Worm (Caenorhabditis elegans) whole organism, L2 larva: ENCODE results near the gene lido-15.

Experiments
- ZK546.5 ChIP-seq: sonication (generic microtip); optimal IDR thresholded peaks from 2 replicates; lab custom pipeline; 2017; ENCODE audit warnings: missing biosample characterization, missing genetic modification characterization
- blmp-1 ChIP-seq: sonication (generic microtip); optimal IDR thresholded peaks from 2 replicates; lab custom pipeline; 2017; ENCODE audit warnings: missing genetic modification characterization, mild to moderate bottlenecking, missing compliant biosample characterization, antibody characterized with exemption, moderate library complexity; ENCODE audit not compliant: insufficient read depth
- ceh-82 ChIP-seq: fragments of 150-350 bp; optimal IDR thresholded peaks from 2 replicates; lab custom pipeline; 2014; ENCODE audit warnings: missing biosample characterization, missing genetic modification characterization
- egl-27 ChIP-seq: sonication (generic microtip); optimal IDR thresholded peaks from 3 replicates; lab custom pipeline; 2017; ENCODE audit warnings: missing biosample characterization, missing genetic modification reagents, missing genetic modification characterization
- elt-3 ChIP-seq: sonication (generic microtip); optimal IDR thresholded peaks from 2 replicates; lab custom pipeline; 2017; ENCODE audit warnings: missing biosample characterization, missing genetic modification characterization
- lin-39 ChIP-seq: fragments of 150-350 bp; optimal IDR thresholded peaks from 2 replicates; lab custom pipeline; 2014; ENCODE audit warnings: missing biosample characterization, missing genetic modification reagents, missing genetic modification characterization
- nhr-21 ChIP-seq: fragments of 150-350 bp; optimal IDR thresholded peaks from 2 replicates; lab custom pipeline; 2014; ENCODE audit warnings: missing biosample characterization, missing genetic modification characterization
- snpc-4 ChIP-seq: fragments of 150-350 bp; optimal IDR thresholded peaks from 2 replicates; lab custom pipeline; 2014; ENCODE audit warnings: missing biosample characterization, missing genetic modification characterization
- unc-62 ChIP-seq: fragments of 150-350 bp; optimal IDR thresholded peaks from 2 replicates; lab custom pipeline; 2014; ENCODE audit warnings: missing biosample characterization, missing genetic modification reagents, missing genetic modification characterization
- zag-1 ChIP-seq: fragments of 150-350 bp; optimal IDR thresholded peaks from 2 replicates; lab custom pipeline; 2014; ENCODE audit warnings: missing biosample characterization, missing genetic modification characterization
- ztf-11 ChIP-seq: sonication (generic microtip); optimal IDR thresholded peaks from 2 replicates; lab custom pipeline; 2017; ENCODE audit warnings: missing biosample characterization, missing genetic modification characterization

DNA sequence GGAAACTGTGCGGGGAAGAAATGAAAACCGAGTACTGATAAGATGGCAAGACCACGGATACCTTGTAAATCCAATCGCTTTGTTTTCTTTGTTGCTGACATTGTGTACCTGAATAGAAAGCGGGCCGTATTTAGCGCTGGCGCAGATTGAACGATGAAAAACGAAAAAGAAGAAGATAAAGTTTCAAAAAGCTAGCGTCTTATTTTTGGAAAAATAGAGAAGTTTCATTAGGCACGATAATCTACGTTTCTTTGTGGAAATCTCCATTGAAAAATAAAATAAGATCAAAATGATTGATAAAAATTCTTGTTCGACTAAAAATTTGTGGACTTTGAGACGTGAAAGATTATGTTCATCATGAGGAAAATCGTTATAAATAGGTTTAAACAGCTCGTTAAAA is 23.8 kb downstream of the lido-15 start, which contains the start of gene oac-4:
- TF ChIP-seq ZK546.5, result no peak
- TF ChIP-seq ztf-11 (tag; lab: Kevin White, UChicago), result no peak
- TF ChIP-seq blmp-1, result no peak
- TF ChIP-seq snpc-4 (tag; lab: Kevin White, UChicago), result no peak
- no peak for TF ChIP-seq lin-39
- no peak for TF ChIP-seq nhr-21
- no peak for TF ChIP-seq zag-1 (tag; lab: Kevin White, UChicago)
- no peak for TF ChIP-seq unc-62 (GFP tag; lab: Kevin White, UChicago)
- no peak for TF ChIP-seq ceh-82 (tag; lab: Kevin White, UChicago)
- TF ChIP-seq elt-3 (tag; lab: Kevin White, UChicago), result no peak
- TF ChIP-seq egl-27 (tag; lab: Kevin White, UChicago), result no peak
